Worm (Caenorhabditis elegans) whole organism, midembryonic: ENCODE data around the gene col-43.

ENCODE experiments used
- T22C8.4 ChIP-seq: fragments of 200-800 bp; sonication (Bioruptor generic); IDR thresholded peaks from 2 replicates; pipeline ENCODE4 v1.3.6; 2022; ENCODE audit warnings: missing genetic modification characterization, missing compliant biosample characterization
- cog-1 ChIP-seq: sonication (generic microtip); optimal IDR thresholded peaks from 2 replicates; lab custom pipeline; 2016; ENCODE audit warnings: missing genetic modification characterization, missing compliant biosample characterization
- flt-1 ChIP-seq: fragments of 200-800 bp; sonication (Bioruptor generic); IDR thresholded peaks from 2 replicates; pipeline ENCODE4 v1.3.6; 2022; ENCODE audit warnings: missing genetic modification characterization, missing compliant biosample characterization
- klf-2 ChIP-seq: fragments of 200-800 bp; sonication (Bioruptor generic); conservative IDR thresholded peaks from 2 replicates; pipeline ENCODE4 v1.3.6; 2022; ENCODE audit warnings: missing genetic modification reagents, missing genetic modification characterization, missing compliant biosample characterization
- med-1 ChIP-seq: sonication (generic microtip); optimal IDR thresholded peaks from 2 replicates; lab custom pipeline; 2017; ENCODE audit warnings: missing genetic modification characterization, mild to moderate bottlenecking, missing compliant biosample characterization, antibody characterized with exemption, missing genetic modification reagents; ENCODE audit not compliant: insufficient read depth
- ref-1 ChIP-seq: fragments of 200-800 bp; sonication (Bioruptor generic); conservative IDR thresholded peaks from 2 replicates; pipeline ENCODE4 v1.3.6; 2022; ENCODE audit warnings: missing genetic modification reagents, missing genetic modification characterization, missing compliant biosample characterization
- tab-1 ChIP-seq: fragments of 200-800 bp; sonication (Bioruptor generic); IDR thresholded peaks from 2 replicates; pipeline ENCODE4 v1.3.6; 2022; ENCODE audit warnings: missing genetic modification characterization, missing compliant biosample characterization
- ztf-23 ChIP-seq: fragments of 200-800 bp; sonication (Bioruptor generic); IDR thresholded peaks from 2 replicates; pipeline ENCODE4 v1.3.6; 2022; ENCODE audit warnings: missing genetic modification reagents, missing genetic modification characterization, missing compliant biosample characterization

ce11 chrV:8055170-8055569, 4.5 kb upstream of the col-43 start:
- no peak for TF ChIP-seq tab-1 (GFP tag; lab: Robert Waterston, UW)
- no peak for TF ChIP-seq ztf-23
- TF ChIP-seq klf-2 (GFP tag; lab: Robert Waterston, UW) = no peak
- no peak for TF ChIP-seq cog-1 (tag; lab: Kevin White, UChicago)
- no peak for TF ChIP-seq ref-1
- no peak for TF ChIP-seq flt-1 (GFP tag; lab: Robert Waterston, UW)
- TF ChIP-seq T22C8.4 (GFP tag; lab: Robert Waterston, UW) = no peak
- no peak for TF ChIP-seq med-1 (GFP tag; lab: Kevin White, UChicago)
